Worm (Caenorhabditis elegans) whole organism, young adult: ENCODE results near the gene nhr-134.

Experiments
- ama-1 ChIP-seq, 3 experiments: fragments of 150-350 bp in 1 of 3; sonication (generic microtip) in 2 of 3; optimal IDR thresholded peaks; 2 replicates each; lab custom pipeline; 2014 to 2018; ENCODE audit warnings: missing biosample characterization in 2 of 3, missing genetic modification characterization in 2 of 3, missing genetic modification reagents in 2 of 3
- die-1 ChIP-seq: sonication (generic microtip); optimal IDR thresholded peaks from 2 replicates; lab custom pipeline; 2016; ENCODE audit warnings: missing genotype, mild to moderate bottlenecking, missing genetic modification characterization, missing compliant biosample characterization
- dpff-1 ChIP-seq: sonication (generic microtip); optimal IDR thresholded peaks from 2 replicates; lab custom pipeline; 2017; ENCODE audit warnings: mild to moderate bottlenecking, missing genetic modification characterization, missing compliant biosample characterization
- hlh-26 ChIP-seq: fragments of 200-800 bp; sonication (Bioruptor generic); conservative IDR thresholded peaks from 2 replicates; pipeline ENCODE4 v1.3.6; 2022; ENCODE audit warnings: missing genetic modification reagents, missing genetic modification characterization, missing compliant biosample characterization
- let-607 ChIP-seq, 2 experiments: fragments of 200-800 bp in 1 of 2; sonication (Bioruptor generic) in 1 of 2; sonication (generic microtip) in 1 of 2; optimal IDR thresholded peaks; 2 replicates each; lab custom pipeline; 2016 to 2018; ENCODE audit warnings: mild to moderate bottlenecking in 2 of 2, missing compliant biosample characterization in 2 of 2, missing genetic modification characterization in 2 of 2, moderate library complexity in 2 of 2, missing genotype in 1 of 2
- pha-4 ChIP-seq: fragments of 150-350 bp; sonication (generic microtip); optimal IDR thresholded peaks from 2 replicates; lab custom pipeline; 2014; ENCODE audit warnings: missing biosample characterization, missing genetic modification reagents, missing genetic modification characterization
- sea-2 ChIP-seq: fragments of 200-800 bp; sonication (Bioruptor generic); IDR thresholded peaks from 2 replicates; pipeline ENCODE4 v1.3.6; 2022; ENCODE audit warnings: missing genetic modification characterization, missing compliant biosample characterization
- snpc-1.3 ChIP-seq: sonication (generic microtip); optimal IDR thresholded peaks from 2 replicates; lab custom pipeline; 2017; ENCODE audit warnings: missing genetic modification characterization, mild to moderate bottlenecking, missing compliant biosample characterization, antibody characterized with exemption, moderate library complexity, missing genotype, missing genetic modification reagents; ENCODE audit not compliant: insufficient read depth
- tlf-1 ChIP-seq: fragments of 200-800 bp; sonication (Bioruptor generic); optimal IDR thresholded peaks from 2 replicates; lab custom pipeline; 2018; ENCODE audit warnings: mild to moderate bottlenecking, missing genetic modification characterization, missing compliant biosample characterization
- ztf-22 ChIP-seq: fragments of 200-800 bp; sonication (Bioruptor generic); optimal IDR thresholded peaks from 2 replicates; lab custom pipeline; 2018; ENCODE audit warnings: mild to moderate bottlenecking, missing genetic modification characterization, moderate library complexity, missing compliant biosample characterization

ce11 chrV:2238012-2238411, 7.0 kb downstream of the nhr-134 start:
- TF ChIP-seq ama-1 (optimal IDR thresholded peaks at IDR 0.05; lab: Kevin White, UChicago) = no peak
- TF ChIP-seq ama-1 (GFP tag; optimal IDR thresholded peaks at IDR 0.05; lab: Kevin White, UChicago) = no peak
- TF ChIP-seq snpc-1.3 (tag; lab: Kevin White, UChicago) = no peak
- no peak for TF ChIP-seq let-607 (tag; optimal IDR thresholded peaks at IDR 0.05; lab: Kevin White, UChicago)
- TF ChIP-seq dpff-1 (tag; lab: Kevin White, UChicago) = no peak
- no peak for TF ChIP-seq hlh-26
- no peak for TF ChIP-seq die-1
- no peak for TF ChIP-seq pha-4 (tag; lab: Kevin White, UChicago)
- no peak for TF ChIP-seq tlf-1 (GFP tag; lab: Kevin White, UChicago)
- TF ChIP-seq ztf-22 = no peak
- no peak for TF ChIP-seq sea-2
